Fruit fly (Drosophila melanogaster) Kc167 (cell line): Measurements from ENCODE around the gene CG15042.

ENCODE experiments used
- Sin3A ChIP-seq: fragments of >200 bp; optimal IDR thresholded peaks from 2 replicates; lab custom pipeline; 2018; ENCODE audit warnings: missing external identifiers
- psq ChIP-seq: fragments of >200 bp; optimal IDR thresholded peaks from 2 replicates; lab custom pipeline; 2017; ENCODE audit warnings: missing external identifiers
- ttk ChIP-seq: sonication (Bioruptor generic); optimal IDR thresholded peaks from 2 replicates; lab custom pipeline; 2017; ENCODE audit warnings: missing external identifiers

dm6 chrX:18482537-18482936, 45.5 kb downstream of the CG15042 start:
- TF ChIP-seq Sin3A (lab: Kevin White, UChicago) (no peak), psq (no peak), ttk (lab: Kevin White, UChicago) (no peak)
